Fruit fly (Drosophila melanogaster): ENCODE results near the gene CG15170.

dm6 chr2L:19002468-19002867 lies 12.4 kb upstream of the CG15170 start:
- TF ChIP-seq topi (GFP tag; optimal IDR thresholded peaks at IDR 0.05) (no peak), CG6163 (GFP tag; IDR thresholded peaks at IDR 0.05) (no peak), Met (GFP tag; optimal IDR thresholded peaks at IDR 0.05) (no peak), ss (GFP tag; optimal IDR thresholded peaks at IDR 0.05) (no peak), Lpt (GFP tag; optimal IDR thresholded peaks at IDR 0.05) (no peak), Gug (GFP tag; IDR thresholded peaks at IDR 0.05) (no peak), achi (GFP tag; optimal IDR thresholded peaks at IDR 0.05) (no peak), dsx (GFP tag; optimal IDR thresholded peaks at IDR 0.05; ENCODE audit: poor library complexity, severe bottlenecking) (no peak), Hr4 (GFP tag; optimal IDR thresholded peaks at IDR 0.05) (no peak), pdm3 (GFP tag; optimal IDR thresholded peaks at IDR 0.05) (no peak)

All from whole organism, prepupa.